Worm (Caenorhabditis elegans): ENCODE results near the gene ppfr-4.

The ppfr-4 gene

DNA sequence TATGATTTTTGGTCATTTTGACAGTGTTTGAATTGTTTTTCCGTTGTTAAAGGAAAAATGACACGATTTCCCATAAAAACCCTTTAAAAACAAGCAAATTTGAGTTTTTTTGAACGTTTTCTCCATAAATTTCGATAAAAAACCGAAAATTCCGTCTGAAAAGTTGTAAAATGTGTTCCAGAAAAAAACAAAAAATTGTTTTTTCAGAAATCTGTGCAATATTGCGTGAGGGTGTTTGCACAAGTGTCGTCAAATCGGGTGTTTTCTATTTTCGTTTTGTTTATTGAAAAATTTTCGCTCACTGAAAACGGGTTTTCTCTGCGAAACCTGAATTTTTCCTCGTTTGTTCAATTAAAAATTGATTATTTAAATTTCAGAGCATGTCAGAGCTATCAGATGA is at the start of gene ppfr-4:
TSS of gene ppfr-4 (plus strand) at position 378 of the 400 bp plus-strand sequence.
- TF ChIP-seq cebp-1 (GFP tag; IDR thresholded peaks at IDR 0.05) (no peak), cebp-1 (tag; optimal IDR thresholded peaks at IDR 0.05) (no peak), Y53G8AR.9 (GFP tag; conservative IDR thresholded peaks at IDR 0.05) (no peak), sea-2 (GFP tag; IDR thresholded peaks at IDR 0.05) (no peak), nfya-2 (GFP tag; IDR thresholded peaks at IDR 0.05) (no peak), mel-28 (tag; optimal IDR thresholded peaks at IDR 0.05; ENCODE audit: borderline replicate concordance) (no peak), Y79H2A.3 (GFP tag; conservative IDR thresholded peaks at IDR 0.05) (no peak), ztf-26 (tag; optimal IDR thresholded peaks at IDR 0.05) (no peak), hlh-12 (tag; optimal IDR thresholded peaks at IDR 0.05) (no peak), nhr-120 (GFP tag; IDR thresholded peaks at IDR 0.05) (no peak), Y56A3A.18 (GFP tag; IDR thresholded peaks at IDR 0.05) (no peak), rpc-1 (optimal IDR thresholded peaks at IDR 0.05) (no peak), rpc-1 (tag; optimal IDR thresholded peaks at IDR 0.05) (no peak), mcd-1 (GFP tag; IDR thresholded peaks at IDR 0.05) (peak; percentile 13; the same call in 1 of the 2 replicates), akir-1 (GFP tag; optimal IDR thresholded peaks at IDR 0.05) (no peak), mxl-1 (tag; optimal IDR thresholded peaks at IDR 0.05) (no peak), lin-40 (tag; optimal IDR thresholded peaks at IDR 0.05) (no peak), D2030.7 (GFP tag; IDR thresholded peaks at IDR 0.05) (no peak), B0336.3 (GFP tag; IDR thresholded peaks at IDR 0.05) (no peak), tlf-1 (GFP tag; optimal IDR thresholded peaks at IDR 0.05) (no peak), madf-6 (GFP tag; IDR thresholded peaks at IDR 0.05) (0 out of 2 replicates have a peak, but pooled peaks have one; percentile 34), nhr-90 (tag; optimal IDR thresholded peaks at IDR 0.05) (no peak), ztf-18 (tag; optimal IDR thresholded peaks at IDR 0.05) (no peak), F33H1.4 (GFP tag; IDR thresholded peaks at IDR 0.05) (peak; percentile 20; the same call in 1 of the 2 replicates), lin-35 (GFP tag; optimal IDR thresholded peaks at IDR 0.05) (peak in 1 of 3 experiments; percentile 56)

DNA sequence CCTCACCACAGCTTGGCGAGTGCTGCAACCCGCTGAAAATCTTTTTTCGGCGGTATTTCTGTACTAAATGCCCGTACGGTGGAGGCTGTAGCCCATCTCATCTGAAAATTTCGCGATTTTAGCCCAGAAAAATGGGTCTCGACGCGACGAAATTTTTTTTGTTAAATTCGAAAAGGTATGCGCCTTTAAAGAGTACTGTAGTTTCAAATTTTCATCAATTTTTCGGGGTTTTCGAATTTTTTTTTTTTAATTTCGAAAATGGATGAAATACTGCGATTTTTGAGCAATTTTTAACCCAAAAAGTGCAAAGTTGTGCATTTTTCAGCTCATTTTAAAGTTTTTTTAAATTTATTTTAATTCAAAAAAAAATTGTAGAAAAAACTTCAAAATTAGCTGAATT is 48.3 kb upstream of the ppfr-4 start, which contains the start of gene Y54F10AR.2:
TSS of gene Y54F10AR.2 (minus strand) at position 101 of the 400 bp plus-strand sequence.
- no peak for TF ChIP-seq egl-18 (GFP tag; IDR thresholded peaks at IDR 0.05)
- no peak for TF ChIP-seq repo-1 (tag; optimal IDR thresholded peaks at IDR 0.05)
- no peak for TF ChIP-seq mcd-1 (GFP tag; IDR thresholded peaks at IDR 0.05)
- TF ChIP-seq mes-4 (tag; optimal IDR thresholded peaks at IDR 0.05): no peak
- no peak for TF ChIP-seq ceh-91 (GFP tag; IDR thresholded peaks at IDR 0.05)
- no peak for TF ChIP-seq F10E7.11 (tag; optimal IDR thresholded peaks at IDR 0.05)
- no peak for TF ChIP-seq F49E8.2 (tag; optimal IDR thresholded peaks at IDR 0.05; ENCODE audit: insufficient read depth)
- no peak for TF ChIP-seq ets-4 (GFP tag; optimal IDR thresholded peaks at IDR 0.05)
- no peak for TF ChIP-seq hlh-26 (GFP tag; conservative IDR thresholded peaks at IDR 0.05)
- TF ChIP-seq ztf-6 (GFP tag; IDR thresholded peaks at IDR 0.05): no peak
- TF ChIP-seq tbx-9 (tag; optimal IDR thresholded peaks at IDR 0.05; ENCODE audit: borderline replicate concordance): no peak
- TF ChIP-seq B0035.1 (tag; optimal IDR thresholded peaks at IDR 0.05): no peak
- TF ChIP-seq egl-44 (GFP tag; IDR thresholded peaks at IDR 0.05): no peak
- no peak for TF ChIP-seq lsl-1 (GFP tag; optimal IDR thresholded peaks at IDR 0.05)
- TF ChIP-seq sea-2 (GFP tag; IDR thresholded peaks at IDR 0.05): no peak

DNA sequence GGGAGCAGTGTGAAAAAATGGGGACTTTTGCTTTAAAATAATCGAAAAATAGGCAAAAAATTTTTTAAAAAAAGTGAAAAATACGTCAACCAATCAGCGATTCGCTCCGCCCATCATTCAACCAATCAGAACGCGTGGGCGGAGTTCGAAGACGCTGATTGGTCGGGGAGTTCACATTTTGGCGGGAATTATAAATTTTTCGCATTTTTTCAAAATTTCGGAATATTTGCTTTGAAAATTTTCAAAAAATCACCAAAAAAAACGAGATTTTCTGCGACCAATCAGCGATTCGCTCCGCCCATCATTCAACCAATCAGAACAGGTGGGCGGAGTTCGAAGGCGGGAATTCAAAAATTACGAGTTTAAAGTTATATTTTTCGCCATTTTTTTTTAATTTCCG is 47.3 kb upstream of the ppfr-4 start:
- TF ChIP-seq let-526 (GFP tag; IDR thresholded peaks at IDR 0.05): no peak
- peak; percentile 87; the same call in 1 of the 2 replicates for TF ChIP-seq nfyb-1 (GFP tag; IDR thresholded peaks at IDR 0.05)
- TF ChIP-seq madf-6 (GFP tag; IDR thresholded peaks at IDR 0.05): 0 out of 2 replicates have a peak, but pooled peaks have one; percentile 26
